Fruit fly (Drosophila melanogaster) whole organism, embryonic: ENCODE measurements around the gene Atx2.
A peak's percentile ranks its signal among the peaks of the same experiment; 100 is the strongest.

ENCODE experiments used
- Adf1 ChIP-seq: fragments of 200-800 bp; sonication (Bioruptor generic); IDR thresholded peaks from 2 replicates; pipeline ENCODE4 v1.3.6; 2022; ENCODE audit warnings: missing biosample characterization, missing genetic modification characterization
- Aef1 ChIP-seq: fragments of 200-800 bp; sonication (Bioruptor generic); IDR thresholded peaks from 3 replicates; pipeline ENCODE4 v1.3.6; 2022; ENCODE audit warnings: missing biosample characterization, missing genetic modification characterization
- Atf3 ChIP-seq: fragments of 200-800 bp; sonication (Bioruptor generic); optimal IDR thresholded peaks from 3 replicates; lab custom pipeline; 2016; ENCODE audit warnings: missing biosample characterization, missing genetic modification characterization
- Blimp-1 ChIP-seq: fragments of 200-800 bp; sonication (Bioruptor generic); optimal IDR thresholded peaks from 3 replicates; lab custom pipeline; 2018; ENCODE audit warnings: missing biosample characterization, missing genetic modification characterization, mild to moderate bottlenecking, moderate library complexity, missing genetic modification reagents
- CG10462 ChIP-seq: fragments of 200-800 bp; sonication (Bioruptor generic); optimal IDR thresholded peaks from 2 replicates; lab custom pipeline; 2016; ENCODE audit warnings: missing biosample characterization, missing genetic modification characterization
- CG11695 ChIP-seq: fragments of 200-800 bp; sonication (Bioruptor generic); IDR thresholded peaks from 3 replicates; pipeline ENCODE4 v1.3.6; 2022; ENCODE audit warnings: missing biosample characterization, missing genetic modification characterization
- CG13775 ChIP-seq: fragments of 200-800 bp; sonication (Bioruptor generic); optimal IDR thresholded peaks from 3 replicates; lab custom pipeline; 2017; ENCODE audit warnings: missing biosample characterization, mild to moderate bottlenecking, missing genetic modification characterization
- CG14014 ChIP-seq: fragments of 200-800 bp; sonication (Bioruptor generic); IDR thresholded peaks from 2 replicates; pipeline ENCODE4 v1.3.6; 2022; ENCODE audit warnings: missing biosample characterization, missing genetic modification characterization
- CG14050 ChIP-seq: fragments of 200-800 bp; sonication (Bioruptor generic); IDR thresholded peaks from 3 replicates; pipeline ENCODE4 v1.3.6; 2022; ENCODE audit warnings: missing biosample characterization, missing genetic modification characterization
- CG18764 ChIP-seq: fragments of 200-800 bp; sonication (Bioruptor generic); optimal IDR thresholded peaks from 3 replicates; lab custom pipeline; 2016; ENCODE audit warnings: missing biosample characterization, missing genetic modification characterization
- CG2712 ChIP-seq: fragments of 200-800 bp; optimal IDR thresholded peaks from 3 replicates; lab custom pipeline; 2019; ENCODE audit warnings: missing biosample characterization, mild to moderate bottlenecking, missing genetic modification characterization, moderate library complexity
- CG30403 ChIP-seq: fragments of 200-800 bp; sonication (Bioruptor generic); optimal IDR thresholded peaks from 3 replicates; lab custom pipeline; 2016; ENCODE audit warnings: missing biosample characterization, missing genetic modification characterization
- CG3407 ChIP-seq: fragments of 200-800 bp; sonication (Bioruptor generic); optimal IDR thresholded peaks from 2 replicates; lab custom pipeline; 2018; ENCODE audit warnings: missing biosample characterization, mild to moderate bottlenecking, missing genetic modification characterization
- CG34422 ChIP-seq: fragments of 200-800 bp; sonication (Bioruptor generic); IDR thresholded peaks from 3 replicates; pipeline ENCODE4 v1.3.6; 2022; ENCODE audit warnings: missing biosample characterization, missing genetic modification characterization
- CG3847 ChIP-seq: fragments of 200-800 bp; sonication (Bioruptor generic); IDR thresholded peaks from 2 replicates; pipeline ENCODE4 v1.3.6; 2022; ENCODE audit warnings: missing biosample characterization, missing genetic modification characterization
- CG42726 ChIP-seq: fragments of 200-800 bp; sonication (Bioruptor generic); IDR thresholded peaks from 2 replicates; pipeline ENCODE4 v1.3.6; 2022; ENCODE audit warnings: missing biosample characterization, missing genetic modification characterization; ENCODE audit not compliant: partially characterized antibody
- CG5953 ChIP-seq: fragments of 200-800 bp; sonication (Bioruptor generic); IDR thresholded peaks from 2 replicates; pipeline ENCODE4 v1.3.6; 2022; ENCODE audit warnings: missing biosample characterization, missing genetic modification characterization
- CG8478 ChIP-seq: fragments of >200 bp; optimal IDR thresholded peaks from 2 replicates; lab custom pipeline; 2018
- CG8765 ChIP-seq: fragments of 200-800 bp; sonication (Bioruptor generic); IDR thresholded peaks from 2 replicates; pipeline ENCODE4 v1.3.6; 2022; ENCODE audit warnings: missing biosample characterization, missing genetic modification characterization
- CG9215 ChIP-seq: fragments of 200-800 bp; sonication (Bioruptor generic); IDR thresholded peaks from 2 replicates; pipeline ENCODE4 v1.3.6; 2022; ENCODE audit warnings: missing biosample characterization, missing genetic modification characterization
- CG9797 ChIP-seq: fragments of 200-800 bp; sonication (Bioruptor generic); optimal IDR thresholded peaks from 3 replicates; lab custom pipeline; 2018; ENCODE audit warnings: missing biosample characterization, mild to moderate bottlenecking, missing genetic modification characterization
- Camta ChIP-seq: fragments of 200-800 bp; sonication (Bioruptor generic); optimal IDR thresholded peaks from 2 replicates; lab custom pipeline; 2016; ENCODE audit warnings: missing biosample characterization, missing genetic modification characterization
- Deaf1 ChIP-seq: fragments of 200-800 bp; optimal IDR thresholded peaks from 3 replicates; lab custom pipeline; 2019; ENCODE audit warnings: missing biosample characterization, mild to moderate bottlenecking, missing genetic modification characterization, moderate library complexity
- Dip3 ChIP-seq: fragments of 200-800 bp; sonication (Bioruptor generic); optimal IDR thresholded peaks from 3 replicates; lab custom pipeline; 2016; ENCODE audit warnings: missing biosample characterization, missing genetic modification characterization
- Elba2 ChIP-seq: fragments of 200-800 bp; sonication (Bioruptor generic); optimal IDR thresholded peaks from 3 replicates; lab custom pipeline; 2016; ENCODE audit warnings: missing biosample characterization, missing genetic modification characterization
- Hand ChIP-seq: fragments of 200-800 bp; sonication (Bioruptor generic); optimal IDR thresholded peaks from 2 replicates; lab custom pipeline; 2017; ENCODE audit warnings: mild to moderate bottlenecking, missing biosample characterization, missing genetic modification reagents, missing genetic modification characterization
- Hr51 ChIP-seq, 2 experiments: fragments of 200-800 bp; sonication (Bioruptor generic); optimal IDR thresholded peaks; 2 replicates in 1 of 2; 3 replicates in 1 of 2; lab custom pipeline; 2016 to 2018; ENCODE audit warnings: missing biosample characterization in 2 of 2, missing genetic modification characterization in 2 of 2, mild to moderate bottlenecking in 1 of 2, moderate library complexity in 1 of 2
- MBD-R2 ChIP-seq: fragments of 200-800 bp; sonication (Bioruptor generic); IDR thresholded peaks from 2 replicates; pipeline ENCODE4 v1.3.6; 2022; ENCODE audit warnings: missing biosample characterization, missing genetic modification characterization
- NC2α ChIP-seq: fragments of 200-800 bp; sonication (Bioruptor generic); optimal IDR thresholded peaks from 2 replicates; lab custom pipeline; 2016; ENCODE audit warnings: missing biosample characterization, missing genetic modification characterization
- Stat92E ChIP-seq, 3 experiments: fragments of >200 bp in 2 of 3; fragments of 200-800 bp in 1 of 3; sonication (Bioruptor generic) in 1 of 3; optimal IDR thresholded peaks; 2 replicates each; lab custom pipeline; 2017 to 2019; ENCODE audit warnings: missing biosample characterization in 3 of 3, missing genetic modification characterization in 3 of 3, mild to moderate bottlenecking in 1 of 3, moderate library complexity in 1 of 3
- ase ChIP-seq: fragments of 200-800 bp; sonication (Bioruptor generic); IDR thresholded peaks from 3 replicates; pipeline ENCODE4 v1.3.6; 2022; ENCODE audit warnings: missing biosample characterization, missing genetic modification characterization
- bcd ChIP-seq: fragments of 200-800 bp; sonication (Bioruptor generic); optimal IDR thresholded peaks from 2 replicates; lab custom pipeline; 2017; ENCODE audit warnings: missing biosample characterization, mild to moderate bottlenecking, missing genetic modification characterization
- dati ChIP-seq: fragments of 200-800 bp; sonication (Bioruptor generic); IDR thresholded peaks from 2 replicates; pipeline ENCODE4 v1.3.6; 2022; ENCODE audit warnings: missing biosample characterization, missing genetic modification characterization
- dysf ChIP-seq: fragments of 200-800 bp; sonication (Bioruptor generic); IDR thresholded peaks from 3 replicates; pipeline ENCODE4 v1.3.6; 2022; ENCODE audit warnings: missing biosample characterization, missing genetic modification characterization
- fru ChIP-seq: fragments of >200 bp; optimal IDR thresholded peaks from 2 replicates; lab custom pipeline; 2017
- fu2 ChIP-seq: fragments of 200-800 bp; sonication (Bioruptor generic); optimal IDR thresholded peaks from 2 replicates; lab custom pipeline; 2016; ENCODE audit warnings: missing biosample characterization, missing genetic modification characterization
- gce ChIP-seq: fragments of 200-800 bp; sonication (Bioruptor generic); IDR thresholded peaks from 3 replicates; pipeline ENCODE4 v1.3.6; 2022; ENCODE audit warnings: missing biosample characterization, missing genetic modification characterization
- hbn ChIP-seq: fragments of 200-800 bp; sonication (Bioruptor generic); IDR thresholded peaks from 2 replicates; pipeline ENCODE4 v1.3.6; 2022; ENCODE audit warnings: missing biosample characterization, missing genetic modification characterization; ENCODE audit not compliant: partially characterized antibody
- inv ChIP-seq: fragments of 200-800 bp; sonication (Bioruptor generic); IDR thresholded peaks from 2 replicates; pipeline ENCODE4 v1.3.6; 2022; ENCODE audit warnings: missing biosample characterization, missing genetic modification characterization; ENCODE audit not compliant: partially characterized antibody
- lilli ChIP-seq: fragments of 200-800 bp; sonication (Bioruptor generic); optimal IDR thresholded peaks from 3 replicates; lab custom pipeline; 2016; ENCODE audit warnings: missing biosample characterization, missing genetic modification characterization
- lola ChIP-seq, 3 experiments: fragments of >200 bp in 2 of 3; fragments of 200-800 bp in 1 of 3; sonication (Bioruptor generic) in 1 of 3; optimal IDR thresholded peaks; 2 replicates each; lab custom pipeline; 2017 to 2019; ENCODE audit warnings: missing biosample characterization in 3 of 3, missing genetic modification characterization in 3 of 3, mild to moderate bottlenecking in 1 of 3, moderate library complexity in 1 of 3
- mld ChIP-seq: fragments of 200-800 bp; sonication (Bioruptor generic); IDR thresholded peaks from 3 replicates; pipeline ENCODE4 v1.3.6; 2022; ENCODE audit warnings: missing biosample characterization, missing genetic modification characterization; ENCODE audit not compliant: partially characterized antibody
- nerfin-2 ChIP-seq: fragments of 200-800 bp; sonication (Bioruptor generic); IDR thresholded peaks from 2 replicates; pipeline ENCODE4 v1.3.6; 2022; ENCODE audit warnings: missing biosample characterization, missing genetic modification characterization; ENCODE audit not compliant: partially characterized antibody
- pfk ChIP-seq: fragments of 200-800 bp; sonication (Bioruptor generic); optimal IDR thresholded peaks from 2 replicates; lab custom pipeline; 2018; ENCODE audit warnings: missing biosample characterization, mild to moderate bottlenecking, missing genetic modification characterization, moderate library complexity
- sc ChIP-seq, 3 experiments: fragments of >200 bp in 2 of 3; fragments of 200-800 bp in 1 of 3; sonication (Bioruptor generic) in 1 of 3; optimal IDR thresholded peaks; 2 replicates in 2 of 3; 3 replicates in 1 of 3; lab custom pipeline; 2017; ENCODE audit warnings: mild to moderate bottlenecking in 1 of 3, missing biosample characterization in 1 of 3, missing genetic modification characterization in 1 of 3, missing genetic modification reagents in 1 of 3
- sima ChIP-seq: fragments of 200-800 bp; sonication (Bioruptor generic); optimal IDR thresholded peaks from 2 replicates; lab custom pipeline; 2016; ENCODE audit warnings: missing biosample characterization, missing genetic modification characterization
- yki ChIP-seq: fragments of >200 bp; optimal IDR thresholded peaks from 3 replicates; lab custom pipeline; 2018
- zen ChIP-seq: fragments of 200-800 bp; sonication (Bioruptor generic); optimal IDR thresholded peaks from 3 replicates; lab custom pipeline; 2018; ENCODE audit warnings: missing biosample characterization, mild to moderate bottlenecking, missing genetic modification characterization, moderate library complexity
- zf30C ChIP-seq: fragments of 200-800 bp; sonication (Bioruptor generic); optimal IDR thresholded peaks from 3 replicates; lab custom pipeline; 2018; ENCODE audit warnings: missing biosample characterization, mild to moderate bottlenecking, missing genetic modification characterization
- zfh2 ChIP-seq: fragments of 200-800 bp; sonication (Bioruptor generic); optimal IDR thresholded peaks from 2 replicates; lab custom pipeline; 2016; ENCODE audit warnings: missing biosample characterization, missing genetic modification characterization

Atx2 gene

dm6 chr3R:15420375-15420931 is 12.2 kb downstream of the Atx2 start (continued):
- no peak for TF ChIP-seq Atf3 (GFP tag; lab: Kevin White, UChicago)
- TF ChIP-seq Adf1, result peak; percentile 38; the same call in 1 of the 2 replicates
- peak; percentile 44 for TF ChIP-seq Blimp-1
- TF ChIP-seq gce (GFP tag; lab: Robert Waterston, UW), result peak; percentile 43; the same call in 1 of the 3 replicates
- TF ChIP-seq yki, result peak; percentile 94
- TF ChIP-seq lilli (GFP tag; lab: Kevin White, UChicago), result no peak
- no peak for TF ChIP-seq sc (optimal IDR thresholded peaks at IDR 0.05; lab: Kevin White, UChicago)
- no peak for TF ChIP-seq sc (GFP tag; optimal IDR thresholded peaks at IDR 0.05; lab: Kevin White, UChicago)
- no peak for TF ChIP-seq CG30403 (GFP tag; lab: Kevin White, UChicago)
- TF ChIP-seq CG3407, result no peak
- no peak for TF ChIP-seq sima (GFP tag; lab: Kevin White, UChicago)
- no peak for TF ChIP-seq CG9215 (GFP tag; lab: Robert Waterston, UW)
- peak; percentile 47 for TF ChIP-seq zen (tag; lab: Kevin White, UChicago)
- no peak for TF ChIP-seq inv (GFP tag; lab: Robert Waterston, UW)
- TF ChIP-seq zf30C (GFP tag; lab: Kevin White, UChicago), result peak; percentile 95
- TF ChIP-seq pfk (GFP tag; lab: Kevin White, UChicago), result no peak
- no peak for TF ChIP-seq CG2712 (tag; lab: Kevin White, UChicago)
- no peak for TF ChIP-seq Elba2
- TF ChIP-seq CG34422 (GFP tag; lab: Robert Waterston, UW), result peak; percentile 49; the same call in 1 of the 3 replicates
- TF ChIP-seq CG18764 (GFP tag; lab: Kevin White, UChicago), result no peak
- no peak for TF ChIP-seq CG3847
- TF ChIP-seq mld (GFP tag; lab: Robert Waterston, UW), result no peak
- TF ChIP-seq CG5953 (GFP tag; lab: Robert Waterston, UW), result 0 out of 2 replicates have a peak, but pooled peaks have one; percentile 12
- TF ChIP-seq CG11695 (GFP tag; lab: Robert Waterston, UW), result 0 out of 3 replicates have a peak, but pooled peaks have one; percentile 53
- no peak for TF ChIP-seq CG8765 (GFP tag; lab: Robert Waterston, UW)
- no peak for TF ChIP-seq dysf (GFP tag; lab: Robert Waterston, UW)
- no peak for TF ChIP-seq CG9797 (GFP tag; lab: Kevin White, UChicago)
- TF ChIP-seq zfh2 (GFP tag; lab: Kevin White, UChicago), result no peak
- TF ChIP-seq CG42726, result no peak
- no peak for TF ChIP-seq CG14014
- TF ChIP-seq Dip3 (GFP tag; lab: Kevin White, UChicago), result no peak
- no peak for TF ChIP-seq dati (GFP tag; lab: Robert Waterston, UW)
- peak in 1 of 3 experiments; percentile 18 for TF ChIP-seq Stat92E (GFP tag; optimal IDR thresholded peaks at IDR 0.05; lab: Kevin White, UChicago)
- TF ChIP-seq nerfin-2 (GFP tag; lab: Robert Waterston, UW), result no peak
- TF ChIP-seq hbn (GFP tag; lab: Robert Waterston, UW), result 0 out of 2 replicates have a peak, but pooled peaks have one; percentile 49
- TF ChIP-seq MBD-R2 (GFP tag; lab: Robert Waterston, UW), result no peak
- TF ChIP-seq Aef1 (GFP tag; lab: Robert Waterston, UW), result no peak
- TF ChIP-seq CG14050 (GFP tag; lab: Robert Waterston, UW), result no peak
- TF ChIP-seq Hand (GFP tag; lab: Kevin White, UChicago), result peak; percentile 42
- TF ChIP-seq fu2 (GFP tag; lab: Kevin White, UChicago), result no peak
- TF ChIP-seq CG10462 (GFP tag; lab: Kevin White, UChicago), result no peak
- TF ChIP-seq Hr51 (GFP tag; optimal IDR thresholded peaks at IDR 0.05; lab: Kevin White, UChicago), result no peak
- no peak for TF ChIP-seq CG8478 (lab: Kevin White, UChicago)
- TF ChIP-seq fru (lab: Kevin White, UChicago), result no peak
- TF ChIP-seq Camta (GFP tag; lab: Kevin White, UChicago), result no peak
- TF ChIP-seq bcd (GFP tag; lab: Kevin White, UChicago), result no peak
- peak; percentile 99 for TF ChIP-seq Deaf1 (tag; lab: Kevin White, UChicago)
- TF ChIP-seq lola (GFP tag; optimal IDR thresholded peaks at IDR 0.05; lab: Kevin White, UChicago), result no peak
- no peak for TF ChIP-seq NC2α
- TF ChIP-seq ase (GFP tag; lab: Robert Waterston, UW), result no peak
- TF ChIP-seq CG13775 (GFP tag; lab: Kevin White, UChicago), result no peak
